Fruit fly (Drosophila melanogaster): ENCODE measurements around the gene Unc-115a.

The Unc-115a gene

DNA sequence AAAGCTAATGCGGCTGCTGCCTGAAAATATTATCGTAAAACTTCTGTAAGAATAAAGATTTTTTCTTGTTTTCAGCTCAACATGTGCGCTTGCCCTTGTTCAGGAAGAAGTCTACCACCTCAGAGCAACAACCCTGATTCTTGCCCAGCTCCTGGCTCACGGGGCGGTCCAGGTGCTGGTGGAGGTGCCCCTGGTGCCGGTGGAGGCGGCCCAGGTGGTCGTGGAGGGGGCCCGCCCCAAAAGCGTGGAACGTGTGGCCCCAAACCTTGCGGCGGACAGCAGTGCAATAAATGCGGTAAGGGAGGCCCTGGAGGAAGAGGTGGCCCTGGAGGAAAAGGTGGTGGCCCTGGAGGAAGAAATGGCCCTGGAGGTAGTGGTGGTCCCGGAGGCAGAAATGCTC lies 38.8 kb upstream of the Unc-115a start:
- no peak for TF ChIP-seq CG4496 (GFP tag; IDR thresholded peaks at IDR 0.05)
- no peak for TF ChIP-seq Pif1B (GFP tag; optimal IDR thresholded peaks at IDR 0.05)
- TF ChIP-seq CG12605 (GFP tag; IDR thresholded peaks at IDR 0.05): no peak
- TF ChIP-seq CG34367 (tag; optimal IDR thresholded peaks at IDR 0.05): no peak
- no peak for TF ChIP-seq EcR (GFP tag; optimal IDR thresholded peaks at IDR 0.05)
- TF ChIP-seq fd96Ca (GFP tag; IDR thresholded peaks at IDR 0.05): no peak
- no peak for TF ChIP-seq gl (tag; optimal IDR thresholded peaks at IDR 0.05)
- no peak for TF ChIP-seq CG14655 (GFP tag; optimal IDR thresholded peaks at IDR 0.05)
- TF ChIP-seq CG10348 (GFP tag; IDR thresholded peaks at IDR 0.05): no peak
- TF ChIP-seq D1 (tag; optimal IDR thresholded peaks at IDR 0.05): no peak
- TF ChIP-seq CG8301 (tag; optimal IDR thresholded peaks at IDR 0.05): no peak
- TF ChIP-seq CG9948 (tag; optimal IDR thresholded peaks at IDR 0.05): no peak
- TF ChIP-seq CG17806 (tag; optimal IDR thresholded peaks at IDR 0.05): no peak
- TF ChIP-seq rn (GFP tag; IDR thresholded peaks at IDR 0.05): no peak
- no peak for TF ChIP-seq CG32121 (GFP tag; IDR thresholded peaks at IDR 0.05)
- no peak for TF ChIP-seq CG8159 (tag; optimal IDR thresholded peaks at IDR 0.05)
- TF ChIP-seq Ets98B (GFP tag; IDR thresholded peaks at IDR 0.05): no peak
- no peak for TF ChIP-seq CG15710 (tag; optimal IDR thresholded peaks at IDR 0.05)
- TF ChIP-seq Snoo (tag; optimal IDR thresholded peaks at IDR 0.05): no peak

DNA sequence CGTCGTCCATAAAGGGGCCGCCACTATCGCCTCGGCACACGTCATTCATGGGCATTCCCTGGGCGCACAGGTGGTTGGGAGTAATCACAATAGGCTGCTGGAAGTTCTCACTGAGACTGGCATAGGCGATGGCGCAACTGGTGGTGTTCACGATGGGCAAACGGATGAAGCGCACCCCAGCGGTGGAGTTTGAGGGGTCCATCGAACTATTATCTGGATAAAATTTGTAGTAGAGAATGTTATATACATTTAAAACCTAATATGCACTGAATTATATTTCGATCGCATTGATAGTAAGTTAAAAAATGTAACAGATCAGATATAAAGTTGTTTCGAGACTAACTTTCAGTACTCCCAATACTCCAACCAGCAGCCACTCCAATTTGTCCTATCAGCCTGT lies 38.0 kb upstream of the Unc-115a start, which contains the start of gene CG31415:
Gene CG31415 (plus strand): TSS at position 301 of the 400 bp plus-strand sequence.
- no peak for TF ChIP-seq CG32121 (GFP tag; IDR thresholded peaks at IDR 0.05)
- no peak for TF ChIP-seq gl (tag; optimal IDR thresholded peaks at IDR 0.05)
- TF ChIP-seq Pif1A (GFP tag; optimal IDR thresholded peaks at IDR 0.05): no peak
- TF ChIP-seq CG8159 (tag; optimal IDR thresholded peaks at IDR 0.05): no peak
- no peak for TF ChIP-seq fd96Ca (GFP tag; IDR thresholded peaks at IDR 0.05)
- no peak for TF ChIP-seq Ets98B (GFP tag; IDR thresholded peaks at IDR 0.05)
- TF ChIP-seq rn (GFP tag; IDR thresholded peaks at IDR 0.05): no peak
- TF ChIP-seq Snoo (tag; optimal IDR thresholded peaks at IDR 0.05): no peak
- TF ChIP-seq D1 (tag; optimal IDR thresholded peaks at IDR 0.05): no peak
- no peak for TF ChIP-seq Pif1B (GFP tag; optimal IDR thresholded peaks at IDR 0.05)
- TF ChIP-seq CG12605 (GFP tag; IDR thresholded peaks at IDR 0.05): no peak
- TF ChIP-seq CG14655 (GFP tag; optimal IDR thresholded peaks at IDR 0.05): no peak
- no peak for TF ChIP-seq CG10348 (GFP tag; IDR thresholded peaks at IDR 0.05)
- no peak for TF ChIP-seq CG15710 (tag; optimal IDR thresholded peaks at IDR 0.05)
- TF ChIP-seq CG9948 (tag; optimal IDR thresholded peaks at IDR 0.05): no peak

DNA sequence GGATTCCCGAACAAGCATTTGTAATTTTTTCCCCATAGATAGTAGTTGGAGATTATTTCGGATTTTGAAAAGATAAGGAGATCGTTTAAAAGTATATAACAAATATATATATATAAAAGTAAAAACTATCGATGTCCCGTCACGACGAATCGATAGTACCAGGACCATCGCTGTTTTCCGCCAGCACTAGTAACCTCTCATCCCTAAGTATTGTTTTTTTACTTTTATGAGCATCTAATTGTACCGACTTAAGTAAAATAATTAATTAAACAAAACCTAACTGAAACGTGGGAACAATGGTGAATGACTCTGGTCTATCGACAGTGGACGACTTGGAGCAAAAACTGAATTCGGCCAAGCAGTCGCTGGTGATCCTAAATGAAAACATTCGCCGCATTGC lies 35.5 kb upstream of the Unc-115a start, which contains the start of gene Pnn:
Gene Pnn (plus strand): TSS at position 187 of the 400 bp plus-strand sequence.
- no peak for TF ChIP-seq Ets98B (GFP tag; IDR thresholded peaks at IDR 0.05)
- TF ChIP-seq Pif1A (GFP tag; optimal IDR thresholded peaks at IDR 0.05): no peak
- no peak for TF ChIP-seq CG32121 (GFP tag; IDR thresholded peaks at IDR 0.05)
- no peak for TF ChIP-seq Pif1B (GFP tag; optimal IDR thresholded peaks at IDR 0.05)
- TF ChIP-seq CG13204 (GFP tag; optimal IDR thresholded peaks at IDR 0.05): no peak
- no peak for TF ChIP-seq D1 (tag; optimal IDR thresholded peaks at IDR 0.05)
- TF ChIP-seq CG8159 (tag; optimal IDR thresholded peaks at IDR 0.05): no peak
- no peak for TF ChIP-seq CG34367 (tag; optimal IDR thresholded peaks at IDR 0.05)
- no peak for TF ChIP-seq CG4496 (GFP tag; IDR thresholded peaks at IDR 0.05)
- TF ChIP-seq gl (tag; optimal IDR thresholded peaks at IDR 0.05): no peak
- TF ChIP-seq CG17806 (tag; optimal IDR thresholded peaks at IDR 0.05): no peak
- TF ChIP-seq CG15710 (tag; optimal IDR thresholded peaks at IDR 0.05): no peak
- TF ChIP-seq CG8301 (tag; optimal IDR thresholded peaks at IDR 0.05): no peak
- no peak for TF ChIP-seq Snoo (tag; optimal IDR thresholded peaks at IDR 0.05)
- no peak for TF ChIP-seq rn (GFP tag; IDR thresholded peaks at IDR 0.05)

DNA sequence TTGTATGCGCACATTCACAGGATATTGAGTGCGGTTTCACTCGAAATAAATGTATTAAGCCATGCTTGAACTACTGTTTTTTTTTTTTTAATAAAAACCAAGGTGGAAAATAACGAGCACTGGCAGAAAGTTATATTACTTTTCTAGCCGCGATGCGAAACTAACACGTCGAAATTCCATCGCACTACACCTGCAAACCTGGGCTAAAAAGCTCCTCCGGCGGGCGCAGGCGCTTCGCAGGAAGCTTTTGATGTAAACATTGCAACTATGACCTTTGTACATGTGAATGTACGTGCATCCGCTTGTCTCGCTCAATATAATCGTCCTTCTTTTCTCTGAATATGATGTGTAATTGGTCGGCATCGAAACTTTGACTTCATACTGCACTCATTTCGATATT lies 34.6 kb upstream of the Unc-115a start, which contains the start of gene side-VII:
Gene side-VII (minus strand): TSS at position 187 of the 400 bp plus-strand sequence.
- TF ChIP-seq Pif1B (GFP tag; optimal IDR thresholded peaks at IDR 0.05): no peak
- TF ChIP-seq EcR (GFP tag; optimal IDR thresholded peaks at IDR 0.05): no peak
- no peak for TF ChIP-seq Snoo (tag; optimal IDR thresholded peaks at IDR 0.05)
- no peak for TF ChIP-seq CG34367 (tag; optimal IDR thresholded peaks at IDR 0.05)
- no peak for TF ChIP-seq gl (tag; optimal IDR thresholded peaks at IDR 0.05)
- no peak for TF ChIP-seq CG4496 (GFP tag; IDR thresholded peaks at IDR 0.05)
- TF ChIP-seq CG15710 (tag; optimal IDR thresholded peaks at IDR 0.05): no peak
- no peak for TF ChIP-seq CG32121 (GFP tag; IDR thresholded peaks at IDR 0.05)
- no peak for TF ChIP-seq CG8159 (tag; optimal IDR thresholded peaks at IDR 0.05)
- TF ChIP-seq fd96Ca (GFP tag; IDR thresholded peaks at IDR 0.05): no peak

- no peak for TF ChIP-seq CG14655 (GFP tag; optimal IDR thresholded peaks at IDR 0.05)
- TF ChIP-seq CG12605 (GFP tag; IDR thresholded peaks at IDR 0.05): no peak
- TF ChIP-seq Pif1A (GFP tag; optimal IDR thresholded peaks at IDR 0.05): no peak
- no peak for TF ChIP-seq EcR (GFP tag; optimal IDR thresholded peaks at IDR 0.05)
- TF ChIP-seq CG8159 (tag; optimal IDR thresholded peaks at IDR 0.05): no peak
- no peak for TF ChIP-seq Pif1B (GFP tag; optimal IDR thresholded peaks at IDR 0.05)
- no peak for TF ChIP-seq CG17806 (tag; optimal IDR thresholded peaks at IDR 0.05)
- no peak for TF ChIP-seq CG9948 (tag; optimal IDR thresholded peaks at IDR 0.05)
- no peak for TF ChIP-seq CG4496 (GFP tag; IDR thresholded peaks at IDR 0.05)
- no peak for TF ChIP-seq CG32121 (GFP tag; IDR thresholded peaks at IDR 0.05)
- TF ChIP-seq CG13204 (GFP tag; optimal IDR thresholded peaks at IDR 0.05): no peak
- TF ChIP-seq CG15710 (tag; optimal IDR thresholded peaks at IDR 0.05): no peak
- no peak for TF ChIP-seq rn (GFP tag; IDR thresholded peaks at IDR 0.05)
- no peak for TF ChIP-seq gl (tag; optimal IDR thresholded peaks at IDR 0.05)
- no peak for TF ChIP-seq CG10348 (GFP tag; IDR thresholded peaks at IDR 0.05)
- no peak for TF ChIP-seq Ets98B (GFP tag; IDR thresholded peaks at IDR 0.05)
- no peak for TF ChIP-seq D1 (tag; optimal IDR thresholded peaks at IDR 0.05)
- no peak for TF ChIP-seq fd96Ca (GFP tag; IDR thresholded peaks at IDR 0.05)
- TF ChIP-seq CG34367 (tag; optimal IDR thresholded peaks at IDR 0.05): no peak
Measured at dm6 chr3R:9735151-9735550, 29.9 kb upstream of the Unc-115a start.

dm6 chr3R:9733150-9733549 lies 27.9 kb upstream of the Unc-115a start, which contains the start of gene alphaTub85E:
Gene alphaTub85E, minus strand, starts transcription at chr3R:9733250.
- TF ChIP-seq CG17806 (tag; optimal IDR thresholded peaks at IDR 0.05) (no peak), gl (tag; optimal IDR thresholded peaks at IDR 0.05) (no peak), Ets98B (GFP tag; IDR thresholded peaks at IDR 0.05) (no peak), CG13204 (GFP tag; optimal IDR thresholded peaks at IDR 0.05) (no peak), D1 (tag; optimal IDR thresholded peaks at IDR 0.05) (no peak)
